Fruit fly (Drosophila melanogaster): ENCODE data around the gene CG32061.

Gene CG32061

DNA sequence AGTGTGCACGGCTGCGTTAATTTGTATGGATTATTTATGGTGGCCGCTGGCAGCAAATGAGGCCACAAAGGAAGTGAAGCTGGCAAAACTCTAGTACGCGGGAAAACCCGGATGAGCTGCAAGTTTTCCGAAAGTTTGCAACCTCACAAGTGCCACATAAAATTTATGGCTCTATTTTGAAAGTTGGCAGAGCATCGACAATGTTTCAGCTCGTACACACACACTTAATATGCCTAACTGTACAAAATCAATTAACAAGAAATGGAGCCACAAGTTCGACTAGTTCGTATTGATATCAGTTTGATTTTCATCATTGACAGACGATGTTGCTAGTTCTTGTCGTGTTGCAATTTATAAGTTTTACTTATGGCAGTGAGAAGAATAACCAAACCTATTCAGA, 14.6 kb downstream of the CG32061 start, which contains the start of gene CG46430:
TSS of gene CG46430 (plus strand) at position 301 of the 400 bp plus-strand sequence.
- no peak for TF ChIP-seq CG17801 (GFP tag; optimal IDR thresholded peaks at IDR 0.05; ENCODE audit: partially characterized antibody)

DNA sequence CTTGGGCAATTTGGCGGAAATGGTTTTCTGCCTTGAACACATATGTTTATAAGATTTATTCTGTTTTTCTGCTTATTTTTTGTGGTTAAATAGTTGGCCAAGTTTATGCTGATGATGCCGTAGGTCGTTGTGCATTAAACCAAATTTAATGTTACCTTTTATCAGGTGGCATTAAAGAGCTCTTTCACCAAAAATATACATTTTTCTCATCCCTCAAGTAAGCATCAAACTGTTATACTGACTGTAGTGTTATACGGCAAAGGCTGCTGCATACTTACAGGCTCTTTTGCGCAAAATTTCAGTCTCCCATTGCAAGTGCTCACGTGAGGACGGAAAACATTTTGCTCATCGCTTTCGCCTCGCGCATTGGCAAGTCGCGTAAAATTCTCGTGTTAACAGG, 17.5 kb downstream of the CG32061 start, which contains the start of gene Rbfox1:
TSS of gene Rbfox1 (plus strand) at position 301 of the 400 bp plus-strand sequence.
- no peak for TF ChIP-seq CG17801 (GFP tag; optimal IDR thresholded peaks at IDR 0.05; ENCODE audit: partially characterized antibody)

- no peak for TF ChIP-seq CG17801 (GFP tag; optimal IDR thresholded peaks at IDR 0.05; ENCODE audit: partially characterized antibody)
These were observed 18.9 kb downstream of the CG32061 start for dm6 chr3L:10482477-10482876.

- TF ChIP-seq CG17801 (GFP tag; optimal IDR thresholded peaks at IDR 0.05; ENCODE audit: partially characterized antibody) = no peak
These were observed 21.9 kb downstream of the CG32061 start for dm6 chr3L:10485496-10485895.

- no peak for TF ChIP-seq CG17801 (GFP tag; optimal IDR thresholded peaks at IDR 0.05; ENCODE audit: partially characterized antibody)
These were observed 26.9 kb downstream of the CG32061 start, which contains the start of gene S-Lap4 for dm6 chr3L:10490561-10490960. Gene S-Lap4 (plus strand): TSS chr3L:10490861.

dm6 chr3L:10495882-10496654, 32.5 kb downstream of the CG32061 start:
- no peak for TF ChIP-seq CG17801 (GFP tag; optimal IDR thresholded peaks at IDR 0.05; ENCODE audit: partially characterized antibody)

dm6 chr3L:10504607-10505006, 41.0 kb downstream of the CG32061 start:
- TF ChIP-seq CG17801 (GFP tag; optimal IDR thresholded peaks at IDR 0.05; ENCODE audit: partially characterized antibody) = no peak

dm6 chr3L:10507971-10508370, 44.4 kb downstream of the CG32061 start:
- no peak for TF ChIP-seq CG17801 (GFP tag; optimal IDR thresholded peaks at IDR 0.05; ENCODE audit: partially characterized antibody)

dm6 chr3L:10513412-10513811, 49.8 kb downstream of the CG32061 start:
- TF ChIP-seq CG17801 (GFP tag; optimal IDR thresholded peaks at IDR 0.05; ENCODE audit: partially characterized antibody) = no peak

Data from ovary, adult (tissue).